Fruit fly (Drosophila melanogaster): ENCODE data around the gene noc.

DNA sequence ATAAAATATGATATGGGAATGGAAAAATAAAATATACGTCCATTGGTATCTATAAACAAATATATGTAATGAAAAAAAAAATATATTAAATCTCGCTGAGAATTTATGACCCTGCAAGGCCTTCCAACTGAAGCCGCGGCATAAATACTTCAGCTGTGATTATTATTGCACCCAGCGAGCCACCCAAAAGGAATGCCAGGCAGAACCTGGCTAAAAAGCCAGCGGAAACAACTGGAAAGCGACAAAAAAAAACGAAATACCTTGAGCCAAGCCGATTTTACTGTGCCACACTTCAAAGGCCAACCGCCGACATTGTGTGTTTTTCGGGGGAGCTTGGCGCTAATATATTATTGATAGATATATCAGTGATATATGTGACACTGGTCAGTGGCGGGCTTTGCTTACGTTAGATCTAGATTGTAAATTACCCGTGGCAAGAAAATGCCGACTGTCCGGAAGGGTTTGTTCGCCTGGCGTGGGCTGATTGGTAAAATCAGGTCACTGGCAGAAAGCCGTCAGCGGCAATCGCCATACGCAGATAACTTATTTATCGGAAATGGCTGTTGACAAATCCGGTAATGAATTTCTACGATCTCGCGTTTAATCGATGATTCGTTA is 7.9 kb downstream of the noc start:
- TF ChIP-seq CG8301 (tag; optimal IDR thresholded peaks at IDR 0.05) (no peak), EcR (GFP tag; optimal IDR thresholded peaks at IDR 0.05) (no peak), gl (tag; optimal IDR thresholded peaks at IDR 0.05) (no peak), CG10348 (GFP tag; IDR thresholded peaks at IDR 0.05) (no peak), CG32121 (GFP tag; IDR thresholded peaks at IDR 0.05) (no peak)

Data from whole organism, pupa.